Fruit fly (Drosophila melanogaster) whole organism, embryonic: ENCODE data around the gene TBC1D16.
A peak's percentile ranks its signal among the peaks of the same experiment; 100 is the strongest.

Experiments used
- Abd-B ChIP-seq: fragments of 200-800 bp; sonication (Bioruptor generic); optimal IDR thresholded peaks from 2 replicates; lab custom pipeline; 2018; ENCODE audit warnings: missing biosample characterization, mild to moderate bottlenecking, missing genetic modification characterization, moderate library complexity
- Asciz ChIP-seq: fragments of 200-800 bp; sonication (Bioruptor generic); optimal IDR thresholded peaks from 2 replicates; lab custom pipeline; 2017; ENCODE audit warnings: missing biosample characterization, mild to moderate bottlenecking, missing genetic modification characterization, missing genetic modification reagents
- Awh ChIP-seq: fragments of 200-800 bp; sonication (Bioruptor generic); IDR thresholded peaks from 2 replicates; pipeline ENCODE4, ENCODE4 v1.3.6; 2022; ENCODE audit warnings: missing biosample characterization, missing genetic modification characterization
- CG10321 ChIP-seq: fragments of 200-800 bp; sonication (Bioruptor generic); IDR thresholded peaks from 2 replicates; pipeline ENCODE4 v1.3.6; 2022; ENCODE audit warnings: missing biosample characterization, missing genetic modification characterization
- CG15073 ChIP-seq: fragments of 200-800 bp; sonication (Bioruptor generic); optimal IDR thresholded peaks from 2 replicates; lab custom pipeline; 2016; ENCODE audit warnings: missing biosample characterization, missing genetic modification characterization
- CG1647 ChIP-seq: fragments of 200-800 bp; sonication (Bioruptor generic); optimal IDR thresholded peaks from 3 replicates; lab custom pipeline; 2016; ENCODE audit warnings: missing biosample characterization, missing genetic modification characterization
- CG17186 ChIP-seq: fragments of 200-800 bp; sonication (Bioruptor generic); optimal IDR thresholded peaks from 3 replicates; lab custom pipeline; 2017; ENCODE audit warnings: missing biosample characterization, missing genetic modification reagents, missing genetic modification characterization
- CG1832 ChIP-seq: fragments of 200-800 bp; sonication (Bioruptor generic); optimal IDR thresholded peaks from 2 replicates; lab custom pipeline; 2017; ENCODE audit warnings: missing biosample characterization, mild to moderate bottlenecking, missing genetic modification characterization, inconsistent platforms
- CG2202 ChIP-seq: fragments of 200-800 bp; sonication (Bioruptor generic); optimal IDR thresholded peaks from 2 replicates; lab custom pipeline; 2018; ENCODE audit warnings: missing biosample characterization, mild to moderate bottlenecking, missing genetic modification characterization
- CG30431 ChIP-seq: fragments of 200-800 bp; sonication (Bioruptor generic); optimal IDR thresholded peaks from 2 replicates; lab custom pipeline; 2017; ENCODE audit warnings: missing biosample characterization, missing genetic modification characterization
- CG3281 ChIP-seq: fragments of 200-800 bp; sonication (Bioruptor generic); optimal IDR thresholded peaks from 3 replicates; lab custom pipeline; 2017; ENCODE audit warnings: missing biosample characterization, mild to moderate bottlenecking, missing genetic modification characterization
- CG42726 ChIP-seq: fragments of 200-800 bp; sonication (Bioruptor generic); IDR thresholded peaks from 2 replicates; pipeline ENCODE4 v1.3.6; 2022; ENCODE audit warnings: missing biosample characterization, missing genetic modification characterization; ENCODE audit not compliant: partially characterized antibody
- CG5180 ChIP-seq: fragments of 200-800 bp; sonication (Bioruptor generic); optimal IDR thresholded peaks from 3 replicates; lab custom pipeline; 2017; ENCODE audit warnings: missing biosample characterization, missing genetic modification characterization, mild to moderate bottlenecking, moderate library complexity, missing genetic modification reagents
- CG5953 ChIP-seq: fragments of 200-800 bp; sonication (Bioruptor generic); IDR thresholded peaks from 2 replicates; pipeline ENCODE4 v1.3.6; 2022; ENCODE audit warnings: missing biosample characterization, missing genetic modification characterization
- CG6765 ChIP-seq: fragments of 200-800 bp; sonication (Bioruptor generic); optimal IDR thresholded peaks from 3 replicates; lab custom pipeline; 2017; ENCODE audit warnings: missing biosample characterization, mild to moderate bottlenecking, missing genetic modification characterization
- CG7839 ChIP-seq: fragments of 200-800 bp; sonication (Bioruptor generic); optimal IDR thresholded peaks from 3 replicates; lab custom pipeline; 2018; ENCODE audit warnings: missing biosample characterization, mild to moderate bottlenecking, missing genetic modification characterization, moderate library complexity
- CG7987 ChIP-seq: fragments of 200-800 bp; sonication (Bioruptor generic); optimal IDR thresholded peaks from 2 replicates; lab custom pipeline; 2018; ENCODE audit warnings: missing biosample characterization, mild to moderate bottlenecking, missing genetic modification characterization, moderate library complexity
- Camta ChIP-seq: fragments of 200-800 bp; sonication (Bioruptor generic); optimal IDR thresholded peaks from 2 replicates; lab custom pipeline; 2016; ENCODE audit warnings: missing biosample characterization, missing genetic modification characterization
- D19B ChIP-seq: fragments of 200-800 bp; sonication (Bioruptor generic); optimal IDR thresholded peaks from 2 replicates; lab custom pipeline; 2017; ENCODE audit warnings: missing biosample characterization, mild to moderate bottlenecking, missing genetic modification characterization
- Dip2 ChIP-seq: fragments of 200-800 bp; sonication (Bioruptor generic); IDR thresholded peaks from 2 replicates; pipeline ENCODE4 v1.3.6; 2022; ENCODE audit warnings: missing biosample characterization, missing genetic modification characterization
- Doc2 ChIP-seq: fragments of 200-800 bp; sonication (Bioruptor generic); IDR thresholded peaks from 2 replicates; pipeline ENCODE4 v1.3.6; 2022; ENCODE audit warnings: missing biosample characterization, missing genetic modification characterization
- Dref ChIP-seq: fragments of 200-800 bp; sonication (Bioruptor generic); IDR thresholded peaks from 2 replicates; pipeline ENCODE4 v1.3.6; 2022; ENCODE audit warnings: missing biosample characterization, missing genetic modification characterization
- E2f2 ChIP-seq: fragments of 200-800 bp; sonication (Bioruptor generic); IDR thresholded peaks from 2 replicates; pipeline ENCODE4 v1.3.6; 2022; ENCODE audit warnings: missing biosample characterization, missing genetic modification characterization
- HLH4C ChIP-seq: fragments of 200-800 bp; sonication (Bioruptor generic); IDR thresholded peaks from 3 replicates; pipeline ENCODE4 v1.3.6; 2022; ENCODE audit warnings: missing biosample characterization, missing genetic modification characterization; ENCODE audit not compliant: partially characterized antibody
- Hand ChIP-seq: fragments of 200-800 bp; sonication (Bioruptor generic); optimal IDR thresholded peaks from 2 replicates; lab custom pipeline; 2017; ENCODE audit warnings: mild to moderate bottlenecking, missing biosample characterization, missing genetic modification reagents, missing genetic modification characterization
- Hsf ChIP-seq: fragments of 200-800 bp; sonication (Bioruptor generic); optimal IDR thresholded peaks from 3 replicates; lab custom pipeline; 2016; ENCODE audit warnings: missing biosample characterization, missing genetic modification characterization
- Myb ChIP-seq: fragments of 200-800 bp; sonication (Bioruptor generic); optimal IDR thresholded peaks from 2 replicates; lab custom pipeline; 2016; ENCODE audit warnings: missing biosample characterization, missing genetic modification characterization
- NFAT ChIP-seq: fragments of 200-800 bp; sonication (Bioruptor generic); IDR thresholded peaks from 2 replicates; pipeline ENCODE4 v1.3.6; 2022; ENCODE audit warnings: missing biosample characterization, missing genetic modification characterization
- NK7.1 ChIP-seq: fragments of 200-800 bp; sonication (Bioruptor generic); optimal IDR thresholded peaks from 3 replicates; lab custom pipeline; 2016; ENCODE audit warnings: missing biosample characterization, missing genetic modification characterization
- PHDP ChIP-seq: fragments of 200-800 bp; sonication (Bioruptor generic); optimal IDR thresholded peaks from 3 replicates; lab custom pipeline; 2018; ENCODE audit warnings: missing biosample characterization, mild to moderate bottlenecking, missing genetic modification characterization, moderate library complexity
- Poxn ChIP-seq: fragments of 200-800 bp; sonication (Bioruptor generic); IDR thresholded peaks from 2 replicates; pipeline ENCODE4 v1.3.6; 2022; ENCODE audit warnings: missing biosample characterization, missing genetic modification characterization
- Ptx1 ChIP-seq: fragments of 200-800 bp; sonication (Bioruptor generic); IDR thresholded peaks from 2 replicates; pipeline ENCODE4 v1.3.6; 2022; ENCODE audit warnings: missing biosample characterization, missing genetic modification characterization
- Ravus ChIP-seq: fragments of 200-800 bp; sonication (Bioruptor generic); IDR thresholded peaks from 2 replicates; pipeline ENCODE4 v1.3.6; 2022; ENCODE audit warnings: missing biosample characterization, missing genetic modification characterization
- abd-A ChIP-seq: fragments of 200-800 bp; sonication (Bioruptor generic); optimal IDR thresholded peaks from 3 replicates; lab custom pipeline; 2019; ENCODE audit warnings: missing biosample characterization, mild to moderate bottlenecking, missing genetic modification characterization, moderate library complexity
- cg ChIP-seq: fragments of 200-800 bp; sonication (Bioruptor generic); optimal IDR thresholded peaks from 3 replicates; lab custom pipeline; 2019; ENCODE audit warnings: missing biosample characterization, mild to moderate bottlenecking, missing genetic modification characterization, moderate library complexity
- chinmo ChIP-seq: fragments of 200-800 bp; sonication (Bioruptor generic); IDR thresholded peaks from 4 replicates; pipeline ENCODE4 v1.3.6; 2022; ENCODE audit warnings: missing biosample characterization, missing genetic modification characterization; ENCODE audit not compliant: partially characterized antibody
- crc ChIP-seq: fragments of 200-800 bp; sonication (Bioruptor generic); optimal IDR thresholded peaks from 2 replicates; lab custom pipeline; 2016; ENCODE audit warnings: missing biosample characterization, missing genetic modification characterization
- eyg ChIP-seq: fragments of 200-800 bp; sonication (Bioruptor generic); optimal IDR thresholded peaks from 3 replicates; lab custom pipeline; 2016; ENCODE audit warnings: missing biosample characterization, missing genetic modification characterization
- gce ChIP-seq: fragments of 200-800 bp; sonication (Bioruptor generic); IDR thresholded peaks from 3 replicates; pipeline ENCODE4 v1.3.6; 2022; ENCODE audit warnings: missing biosample characterization, missing genetic modification characterization
- gem ChIP-seq: fragments of 200-800 bp; sonication (Bioruptor generic); optimal IDR thresholded peaks from 2 replicates; lab custom pipeline; 2019; ENCODE audit warnings: missing biosample characterization, mild to moderate bottlenecking, missing genetic modification characterization, moderate library complexity
- grn ChIP-seq: fragments of 200-800 bp; sonication (Bioruptor generic); optimal IDR thresholded peaks from 3 replicates; lab custom pipeline; 2017; ENCODE audit warnings: missing biosample characterization, missing genetic modification characterization
- ind ChIP-seq: fragments of 200-800 bp; sonication (Bioruptor generic); optimal IDR thresholded peaks from 3 replicates; lab custom pipeline; 2016; ENCODE audit warnings: missing biosample characterization, missing genetic modification characterization
- jing ChIP-seq: fragments of 200-800 bp; sonication (Bioruptor generic); optimal IDR thresholded peaks from 2 replicates; lab custom pipeline; 2018; ENCODE audit warnings: missing biosample characterization, mild to moderate bottlenecking, missing genetic modification characterization
- lov ChIP-seq, 2 experiments: fragments of 200-800 bp in 1 of 2; fragments of >200 bp in 1 of 2; sonication (Bioruptor generic) in 1 of 2; IDR thresholded peaks in 1 of 2; optimal IDR thresholded peaks in 1 of 2; 2 replicates in 1 of 2; 3 replicates in 1 of 2; pipeline versions ENCODE4 v1.3.6 to Lab custom; 2017 to 2022; ENCODE audit warnings: missing biosample characterization in 1 of 2, missing genetic modification characterization in 1 of 2
- phol ChIP-seq: fragments of 200-800 bp; sonication (Bioruptor generic); optimal IDR thresholded peaks from 3 replicates; lab custom pipeline; 2018; ENCODE audit warnings: missing biosample characterization, mild to moderate bottlenecking, missing genetic modification characterization, moderate library complexity
- psq ChIP-seq: fragments of 200-800 bp; sonication (Bioruptor generic); optimal IDR thresholded peaks from 2 replicates; lab custom pipeline; 2017; ENCODE audit warnings: missing biosample characterization, missing genetic modification characterization
- rib ChIP-seq: fragments of 200-800 bp; sonication (Bioruptor generic); IDR thresholded peaks from 2 replicates; pipeline ENCODE4 v1.3.6; 2022; ENCODE audit warnings: missing biosample characterization, missing genetic modification characterization
- salm ChIP-seq: fragments of 200-800 bp; sonication (Bioruptor generic); optimal IDR thresholded peaks from 2 replicates; lab custom pipeline; 2018; ENCODE audit warnings: missing biosample characterization, mild to moderate bottlenecking, missing genetic modification characterization
- scrt ChIP-seq: fragments of 200-800 bp; sonication (Bioruptor generic); optimal IDR thresholded peaks from 2 replicates; lab custom pipeline; 2018; ENCODE audit warnings: missing biosample characterization, mild to moderate bottlenecking, missing genetic modification characterization, moderate library complexity
- vfl ChIP-seq: fragments of 200-800 bp; sonication (Bioruptor generic); optimal IDR thresholded peaks from 2 replicates; lab custom pipeline; 2016; ENCODE audit warnings: missing biosample characterization, missing genetic modification characterization
- wor ChIP-seq: fragments of 200-800 bp; sonication (Bioruptor generic); IDR thresholded peaks from 2 replicates; pipeline ENCODE4 v1.3.6; 2022; ENCODE audit warnings: missing biosample characterization, missing genetic modification characterization

TBC1D16 gene

dm6 chr2L:10428528-10428927 is 6.9 kb downstream of the TBC1D16 start, which contains the start of gene CG5188 (continued):
- TF ChIP-seq chinmo (GFP tag; lab: Robert Waterston, UW), result 0 out of 4 replicates have a peak, but pooled peaks have one; percentile 20
- TF ChIP-seq CG6765 (GFP tag; lab: Kevin White, UChicago), result no peak
- no peak for TF ChIP-seq abd-A (tag; lab: Kevin White, UChicago)
- TF ChIP-seq CG2202 (tag; lab: Kevin White, UChicago), result no peak
- no peak for TF ChIP-seq Dref (GFP tag; lab: Robert Waterston, UW)
- TF ChIP-seq Ptx1 (GFP tag; lab: Robert Waterston, UW), result no peak
- peak; percentile 63 for TF ChIP-seq CG7839 (tag; lab: Kevin White, UChicago)
- TF ChIP-seq vfl (GFP tag; lab: Kevin White, UChicago), result peak; percentile 28
- TF ChIP-seq eyg (GFP tag; lab: Kevin White, UChicago), result no peak
- TF ChIP-seq gem (tag; lab: Kevin White, UChicago), result peak; percentile 74
- TF ChIP-seq cg (GFP tag; lab: Kevin White, UChicago), result no peak
- peak; percentile 33 for TF ChIP-seq ind (GFP tag; lab: Kevin White, UChicago)
- no peak for TF ChIP-seq Doc2 (GFP tag; lab: Robert Waterston, UW)
- TF ChIP-seq E2f2 (GFP tag; lab: Robert Waterston, UW), result peak; percentile 36; the same call in 1 of the 2 replicates
- no peak for TF ChIP-seq Poxn (GFP tag; lab: Robert Waterston, UW)
- TF ChIP-seq Abd-B (GFP tag; lab: Kevin White, UChicago), result no peak
- no peak for TF ChIP-seq crc (GFP tag; lab: Kevin White, UChicago)
- TF ChIP-seq lov (optimal IDR thresholded peaks at IDR 0.05; lab: Kevin White, UChicago), result no peak
- TF ChIP-seq lov (GFP tag; IDR thresholded peaks at IDR 0.05; lab: Robert Waterston, UW), result no peak
- no peak for TF ChIP-seq CG42726 (GFP tag; lab: Robert Waterston, UW)
- TF ChIP-seq CG30431 (GFP tag; lab: Kevin White, UChicago), result no peak
- TF ChIP-seq Asciz (GFP tag; lab: Kevin White, UChicago), result peak; percentile 42
- TF ChIP-seq PHDP (tag; lab: Kevin White, UChicago), result peak; percentile 63
- TF ChIP-seq CG5180, result no peak
- TF ChIP-seq Ravus (GFP tag; lab: Robert Waterston, UW), result no peak
- peak; percentile 2 for TF ChIP-seq Camta (GFP tag; lab: Kevin White, UChicago)
- no peak for TF ChIP-seq D19B (GFP tag; lab: Kevin White, UChicago)
- 0 out of 3 replicates have a peak, but pooled peaks have one; percentile 48 for TF ChIP-seq gce (GFP tag; lab: Robert Waterston, UW)
- no peak for TF ChIP-seq CG1832 (GFP tag; lab: Kevin White, UChicago)
- no peak for TF ChIP-seq CG10321 (GFP tag; lab: Robert Waterston, UW)
- no peak for TF ChIP-seq Awh (GFP tag; lab: Robert Waterston, UW)
- TF ChIP-seq Myb (GFP tag; lab: Kevin White, UChicago), result no peak
- no peak for TF ChIP-seq NK7.1 (GFP tag; lab: Kevin White, UChicago)
- TF ChIP-seq CG5953 (GFP tag; lab: Robert Waterston, UW), result peak; percentile 54; the same call in 1 of the 2 replicates
- TF ChIP-seq rib (GFP tag; lab: Robert Waterston, UW), result no peak
- no peak for TF ChIP-seq wor (GFP tag; lab: Robert Waterston, UW)
- TF ChIP-seq jing, result no peak
- TF ChIP-seq CG17186 (GFP tag; lab: Kevin White, UChicago), result no peak
- TF ChIP-seq Hand, result no peak
- TF ChIP-seq HLH4C, result no peak
- TF ChIP-seq scrt (GFP tag; lab: Kevin White, UChicago), result no peak
- peak; percentile 7 for TF ChIP-seq salm
- peak; percentile 40 for TF ChIP-seq CG3281
- TF ChIP-seq CG7987 (GFP tag; lab: Kevin White, UChicago), result no peak
- peak; percentile 27 for TF ChIP-seq Hsf
- peak; percentile 55 for TF ChIP-seq phol (tag; lab: Kevin White, UChicago)
- no peak for TF ChIP-seq Dip2 (GFP tag; lab: Robert Waterston, UW)
- TF ChIP-seq CG1647 (GFP tag; lab: Kevin White, UChicago), result peak; percentile 21
- TF ChIP-seq psq, result no peak
- peak; percentile 74; the same call in 1 of the 2 replicates for TF ChIP-seq NFAT (GFP tag; lab: Robert Waterston, UW)
- no peak for TF ChIP-seq grn (GFP tag; lab: Kevin White, UChicago)
- no peak for TF ChIP-seq CG15073 (GFP tag; lab: Kevin White, UChicago)
